Worm (Caenorhabditis elegans) whole organism, L3 larva: ENCODE data around the gene sams-5.

Experiments used
- R02D3.7 ChIP-seq: fragments of 150-350 bp; optimal IDR thresholded peaks from 2 replicates; lab custom pipeline; 2014; ENCODE audit warnings: missing biosample characterization, missing genetic modification characterization
- ZK546.5 ChIP-seq: sonication (generic microtip); optimal IDR thresholded peaks from 2 replicates; lab custom pipeline; 2017; ENCODE audit warnings: missing biosample characterization, missing genetic modification characterization
- aly-2 ChIP-seq: fragments of 150-350 bp; optimal IDR thresholded peaks from 2 replicates; lab custom pipeline; 2014; ENCODE audit warnings: missing biosample characterization, missing genetic modification characterization
- ceh-16 ChIP-seq: sonication (generic microtip); optimal IDR thresholded peaks from 2 replicates; lab custom pipeline; 2017; ENCODE audit warnings: missing biosample characterization, missing genetic modification characterization
- ceh-28 ChIP-seq: fragments of 150-350 bp; optimal IDR thresholded peaks from 2 replicates; lab custom pipeline; 2014; ENCODE audit warnings: missing biosample characterization, missing genetic modification reagents, missing genetic modification characterization
- ceh-9 ChIP-seq: sonication (generic microtip); optimal IDR thresholded peaks from 2 replicates; lab custom pipeline; 2018; ENCODE audit warnings: missing biosample characterization, missing genetic modification characterization
- daf-12 ChIP-seq: fragments of 150-350 bp; optimal IDR thresholded peaks from 2 replicates; lab custom pipeline; 2014; ENCODE audit warnings: missing biosample characterization, missing genetic modification reagents, missing genetic modification characterization
- elt-1 ChIP-seq: fragments of 150-350 bp; optimal IDR thresholded peaks from 2 replicates; lab custom pipeline; 2014; ENCODE audit warnings: missing biosample characterization, missing genetic modification characterization
- elt-2 ChIP-seq: sonication (generic microtip); optimal IDR thresholded peaks from 2 replicates; lab custom pipeline; 2016; ENCODE audit warnings: missing genetic modification reagents, mild to moderate bottlenecking, missing genetic modification characterization, missing compliant biosample characterization
- elt-3 ChIP-seq, 3 experiments: fragments of 150-350 bp in 1 of 3; sonication (generic microtip) in 2 of 3; optimal IDR thresholded peaks; 2 replicates in 2 of 3; 4 replicates in 1 of 3; lab custom pipeline; 2014 to 2017; ENCODE audit warnings: missing biosample characterization in 3 of 3, missing genetic modification characterization in 3 of 3
- fkh-10 ChIP-seq: sonication (generic microtip); optimal IDR thresholded peaks from 2 replicates; lab custom pipeline; 2017; ENCODE audit warnings: missing biosample characterization, missing genetic modification reagents, missing genetic modification characterization
- fos-1 ChIP-seq: fragments of 150-350 bp; optimal IDR thresholded peaks from 2 replicates; lab custom pipeline; 2014; ENCODE audit warnings: missing biosample characterization, missing genetic modification characterization
- hmg-11 ChIP-seq: sonication (generic microtip); optimal IDR thresholded peaks from 2 replicates; lab custom pipeline; 2016; ENCODE audit warnings: missing genetic modification characterization, missing compliant biosample characterization
- lin-39 ChIP-seq: fragments of 150-350 bp; optimal IDR thresholded peaks from 2 replicates; lab custom pipeline; 2018; ENCODE audit warnings: missing biosample characterization, missing genetic modification reagents, missing genetic modification characterization
- mml-1 ChIP-seq: fragments of 150-350 bp; sonication (generic microtip); optimal IDR thresholded peaks from 3 replicates; lab custom pipeline; 2014; ENCODE audit warnings: missing biosample characterization, missing genetic modification characterization
- nfya-1 ChIP-seq: sonication (generic microtip); optimal IDR thresholded peaks from 2 replicates; lab custom pipeline; 2017; ENCODE audit warnings: missing genetic modification characterization, mild to moderate bottlenecking, missing compliant biosample characterization, antibody characterized with exemption, moderate library complexity; ENCODE audit not compliant: insufficient read depth
- nhr-11 ChIP-seq: fragments of 150-350 bp; optimal IDR thresholded peaks from 2 replicates; lab custom pipeline; 2014; ENCODE audit warnings: missing biosample characterization, missing genetic modification characterization
- nhr-23 ChIP-seq: fragments of 150-350 bp; optimal IDR thresholded peaks from 2 replicates; lab custom pipeline; 2014; ENCODE audit warnings: missing biosample characterization, missing genetic modification reagents, missing genetic modification characterization
- nhr-237 ChIP-seq: fragments of 150-350 bp; optimal IDR thresholded peaks from 2 replicates; lab custom pipeline; 2014; ENCODE audit warnings: missing biosample characterization, missing genetic modification characterization
- nhr-25 ChIP-seq: sonication (generic microtip); optimal IDR thresholded peaks from 2 replicates; lab custom pipeline; 2017; ENCODE audit warnings: missing biosample characterization, missing genetic modification characterization
- nhr-28 ChIP-seq: fragments of 150-350 bp; optimal IDR thresholded peaks from 2 replicates; lab custom pipeline; 2014; ENCODE audit warnings: missing biosample characterization, missing genetic modification characterization
- nhr-76 ChIP-seq: fragments of 150-350 bp; sonication (generic microtip); optimal IDR thresholded peaks from 5 replicates; lab custom pipeline; 2014; ENCODE audit warnings: missing biosample characterization, missing genetic modification characterization
- nhr-77 ChIP-seq: fragments of 150-350 bp; optimal IDR thresholded peaks from 2 replicates; lab custom pipeline; 2014; ENCODE audit warnings: missing biosample characterization, missing genetic modification characterization
- pha-4 ChIP-seq: fragments of 150-350 bp; optimal IDR thresholded peaks from 2 replicates; lab custom pipeline; 2014; ENCODE audit warnings: missing biosample characterization, missing genetic modification reagents, missing genetic modification characterization
- pqm-1 ChIP-seq: fragments of 150-350 bp; optimal IDR thresholded peaks from 2 replicates; lab custom pipeline; 2017; ENCODE audit warnings: missing biosample characterization, missing genetic modification characterization, inconsistent platforms
- snpc-4 ChIP-seq: fragments of 150-350 bp; optimal IDR thresholded peaks from 2 replicates; lab custom pipeline; 2014; ENCODE audit warnings: missing biosample characterization, missing genetic modification characterization
- tbx-2 ChIP-seq: sonication (generic microtip); optimal IDR thresholded peaks from 2 replicates; lab custom pipeline; 2016; ENCODE audit warnings: mild to moderate bottlenecking, missing genetic modification characterization, missing compliant biosample characterization
- unc-62 ChIP-seq: fragments of 150-350 bp; sonication (generic microtip); optimal IDR thresholded peaks from 4 replicates; lab custom pipeline; 2014; ENCODE audit warnings: missing biosample characterization, missing genetic modification reagents, missing genetic modification characterization
- zag-1 ChIP-seq: fragments of 150-350 bp; optimal IDR thresholded peaks from 2 replicates; lab custom pipeline; 2014; ENCODE audit warnings: missing biosample characterization, missing genetic modification characterization

Gene sams-5

ce11 chrIV:6237508-6238227, 41.7 kb downstream of the sams-5 start, which contains the start of the genes F58F9.6 and F58F9.8:
TSS of gene F58F9.6 (minus strand) at chrIV:6237608.
TSS of gene F58F9.8 (plus strand) at chrIV:6238177.
- TF ChIP-seq nhr-237 (tag; lab: Kevin White, UChicago) (no peak), ceh-16 (no peak), hmg-11 (tag; lab: Kevin White, UChicago) (no peak), ceh-9 (tag; lab: Kevin White, UChicago) (no peak), fos-1 (tag; lab: Kevin White, UChicago) (no peak), nhr-25 (tag; lab: Kevin White, UChicago) (no peak), tbx-2 (tag; lab: Kevin White, UChicago) (no peak), snpc-4 (tag; lab: Kevin White, UChicago) (no peak), pha-4 (no peak), elt-3 (tag; optimal IDR thresholded peaks at IDR 0.05; lab: Kevin White, UChicago) (no peak), fkh-10 (GFP tag; lab: Kevin White, UChicago) (no peak), ZK546.5 (no peak), elt-1 (tag; lab: Kevin White, UChicago) (no peak), nfya-1 (tag; lab: Kevin White, UChicago) (no peak), R02D3.7 (no peak)

ce11 chrIV:6232769-6233290, 46.5 kb downstream of the sams-5 start, which contains the start of gene F58F9.3:
TSS of gene F58F9.3 (plus strand) at chrIV:6233240.
- TF ChIP-seq ceh-28 (tag; lab: Kevin White, UChicago) (no peak), unc-62 (GFP tag; lab: Kevin White, UChicago) (no peak), pqm-1 (tag; lab: Kevin White, UChicago) (peak; percentile 81), nhr-76 (tag; lab: Kevin White, UChicago) (no peak), lin-39 (tag; lab: Kevin White, UChicago) (no peak), ceh-16 (no peak), elt-2 (tag; lab: Kevin White, UChicago) (peak; percentile 74), nhr-77 (no peak), nhr-237 (tag; lab: Kevin White, UChicago) (no peak), mml-1 (no peak), zag-1 (tag; lab: Kevin White, UChicago) (no peak), nhr-28 (tag; lab: Kevin White, UChicago) (no peak), aly-2 (no peak), ceh-9 (tag; lab: Kevin White, UChicago) (no peak), nhr-11 (tag; lab: Kevin White, UChicago) (no peak), tbx-2 (tag; lab: Kevin White, UChicago) (no peak), daf-12 (tag; lab: Kevin White, UChicago) (no peak), pha-4 (peak; percentile 31)
- TF ChIP-seq, all 47 proteins: peak for 3

ce11 chrIV:6230560-6231073, 48.7 kb downstream of the sams-5 start, which contains the start of gene F58F9.4:
TSS of gene F58F9.4 (plus strand) at chrIV:6231023.
- TF ChIP-seq nhr-23 (tag; lab: Kevin White, UChicago): no peak
- TF ChIP-seq elt-2 (tag; lab: Kevin White, UChicago): peak; percentile 43

- TF ChIP-seq snpc-4 (tag; lab: Kevin White, UChicago) (no peak), elt-2 (tag; lab: Kevin White, UChicago) (peak; percentile 41), pqm-1 (tag; lab: Kevin White, UChicago) (no peak)
Observed at ce11 chrIV:6227974-6228373, 51.3 kb downstream of the sams-5 start, which contains the start of gene C49A9.1. TSS of gene C49A9.1 (plus strand) at chrIV:6228190.
